Fruit fly (Drosophila melanogaster): ENCODE data around the gene Ptth.

Ptth gene

DNA sequence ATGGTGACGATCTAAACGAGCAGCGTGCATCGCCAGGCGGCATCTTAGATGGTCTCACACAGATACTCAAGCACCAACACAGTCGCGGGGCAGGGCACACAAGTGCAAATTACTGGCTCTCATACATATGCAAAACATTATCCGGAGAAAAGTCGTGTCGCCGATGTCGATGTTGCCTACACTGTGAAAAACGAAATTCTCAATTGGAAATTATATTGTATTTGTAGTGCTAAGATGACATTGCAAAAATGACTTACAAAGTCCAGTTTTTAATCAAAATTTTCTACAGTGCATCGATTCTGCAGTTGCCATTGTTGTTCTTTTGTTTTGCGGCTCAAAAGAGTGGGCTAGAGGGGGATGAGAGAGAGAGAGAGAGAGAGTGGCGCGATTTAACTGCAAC is 43.0 kb upstream of the Ptth start (continued):
- TF ChIP-seq CG11294 (GFP tag; IDR thresholded peaks at IDR 0.05) (no peak), CG9139 (GFP tag; optimal IDR thresholded peaks at IDR 0.05) (no peak), Hr4 (GFP tag; optimal IDR thresholded peaks at IDR 0.05) (peak; percentile 6), CG1621 (tag; optimal IDR thresholded peaks at IDR 0.05) (no peak), pdm3 (GFP tag; optimal IDR thresholded peaks at IDR 0.05) (peak; percentile 35), acj6 (GFP tag; optimal IDR thresholded peaks at IDR 0.05) (no peak), Sox102F (GFP tag; optimal IDR thresholded peaks at IDR 0.05) (peak; percentile 14), CG3919 (GFP tag; optimal IDR thresholded peaks at IDR 0.05) (no peak), CG6854 (GFP tag; optimal IDR thresholded peaks at IDR 0.05) (no peak), vri (GFP tag; optimal IDR thresholded peaks at IDR 0.05) (no peak), CG31627 (GFP tag; optimal IDR thresholded peaks at IDR 0.05) (peak; percentile 4), lz (GFP tag; optimal IDR thresholded peaks at IDR 0.05) (no peak), cyc (GFP tag; optimal IDR thresholded peaks at IDR 0.05) (no peak), Sox15 (GFP tag; optimal IDR thresholded peaks at IDR 0.05) (no peak), CG11762 (GFP tag; optimal IDR thresholded peaks at IDR 0.05; ENCODE audit: insufficient read depth) (no peak), dac (GFP tag; optimal IDR thresholded peaks at IDR 0.05) (peak; percentile 23), Ets96B (tag; optimal IDR thresholded peaks at IDR 0.05) (no peak), dsx (GFP tag; optimal IDR thresholded peaks at IDR 0.05; ENCODE audit: poor library complexity, severe bottlenecking) (no peak), CG6808 (GFP tag; optimal IDR thresholded peaks at IDR 0.05) (no peak), svp (GFP tag) (peak; percentile 62), Ets21C (GFP tag; optimal IDR thresholded peaks at IDR 0.05) (no peak), CG32006 (GFP tag; optimal IDR thresholded peaks at IDR 0.05) (peak; percentile 58), Blimp-1 (GFP tag; optimal IDR thresholded peaks at IDR 0.05) (no peak), Eip78C (GFP tag) (peak; percentile 26), eg (GFP tag; IDR thresholded peaks at IDR 0.05) (peak; percentile 34; the same call in 1 of the 3 replicates), Smox (GFP tag; optimal IDR thresholded peaks at IDR 0.05) (no peak), CG10631 (GFP tag; optimal IDR thresholded peaks at IDR 0.05) (no peak)

DNA sequence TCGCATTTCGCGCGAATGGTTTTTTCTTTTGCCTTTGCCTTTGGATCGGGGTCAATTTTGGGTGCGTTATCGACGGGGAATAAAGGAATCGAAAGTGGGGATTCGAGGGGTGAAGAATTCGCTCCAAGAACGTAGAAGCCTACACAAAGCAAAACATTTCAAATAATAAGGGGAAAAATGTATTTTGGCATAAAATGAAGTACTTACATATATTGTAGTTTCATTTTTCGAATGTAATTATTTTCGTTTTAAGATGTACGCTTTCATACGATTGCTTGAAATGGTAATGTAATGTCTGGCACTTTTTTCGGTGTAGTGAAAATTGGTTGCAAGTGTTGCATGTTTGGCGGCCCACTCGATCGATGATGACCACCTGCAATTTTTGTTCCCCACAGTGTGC is 38.3 kb upstream of the Ptth start:
- TF ChIP-seq CG15336 (GFP tag; IDR thresholded peaks at IDR 0.05) = 0 out of 2 replicates have a peak, but pooled peaks have one; percentile 19
- TF ChIP-seq topi (GFP tag; optimal IDR thresholded peaks at IDR 0.05) = peak; percentile 5
- TF ChIP-seq Hr39 (GFP tag; optimal IDR thresholded peaks at IDR 0.05) = peak; percentile 13
- peak; percentile 33 for TF ChIP-seq CG31627 (GFP tag; optimal IDR thresholded peaks at IDR 0.05)
- peak; percentile 65 for TF ChIP-seq svp (GFP tag)
- peak; percentile 80 for TF ChIP-seq Eip78C (GFP tag)
- TF ChIP-seq CG3032 (tag; optimal IDR thresholded peaks at IDR 0.05) = no peak
- peak; percentile 30 for TF ChIP-seq cyc (GFP tag; optimal IDR thresholded peaks at IDR 0.05)
- no peak for TF ChIP-seq Gug (GFP tag; IDR thresholded peaks at IDR 0.05)
- peak; percentile 43 for TF ChIP-seq Met (GFP tag; optimal IDR thresholded peaks at IDR 0.05)
- no peak for TF ChIP-seq CG6854 (GFP tag; optimal IDR thresholded peaks at IDR 0.05)
- peak; percentile 10 for TF ChIP-seq Sox14 (GFP tag; optimal IDR thresholded peaks at IDR 0.05)
- TF ChIP-seq lz (GFP tag; optimal IDR thresholded peaks at IDR 0.05) = peak; percentile 26
- TF ChIP-seq Smox (GFP tag; optimal IDR thresholded peaks at IDR 0.05) = peak; percentile 32
- TF ChIP-seq achi (GFP tag; optimal IDR thresholded peaks at IDR 0.05) = peak; percentile 10

DNA sequence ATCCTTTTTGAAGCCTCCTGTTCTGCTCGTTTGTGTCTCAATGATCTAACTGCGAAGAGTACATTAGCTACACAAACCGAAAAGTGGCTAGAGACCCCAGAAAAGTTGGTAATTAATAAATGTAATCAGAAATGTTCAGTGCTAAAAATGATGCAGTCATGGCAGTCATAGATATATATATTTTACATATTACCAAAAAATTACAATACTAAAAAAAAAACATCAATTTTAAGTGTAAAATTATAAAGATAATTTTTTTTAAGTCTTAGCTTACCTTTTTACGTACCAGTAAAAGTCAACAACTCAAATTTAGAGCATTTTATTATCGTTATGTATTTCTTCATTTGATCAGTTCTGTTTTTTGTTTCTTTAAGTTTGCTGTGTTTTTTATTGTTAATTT is 36.1 kb upstream of the Ptth start:
- no peak for TF ChIP-seq salr (GFP tag; optimal IDR thresholded peaks at IDR 0.05)
- no peak for TF ChIP-seq net (GFP tag; optimal IDR thresholded peaks at IDR 0.05)
- TF ChIP-seq svp (GFP tag) = peak; percentile 2
- TF ChIP-seq CG10669 (GFP tag; optimal IDR thresholded peaks at IDR 0.05) = peak; percentile 38
- no peak for TF ChIP-seq CG11294 (GFP tag; IDR thresholded peaks at IDR 0.05)
- TF ChIP-seq OdsH (GFP tag; optimal IDR thresholded peaks at IDR 0.05) = peak; percentile 43
- TF ChIP-seq dsx (GFP tag; optimal IDR thresholded peaks at IDR 0.05; ENCODE audit: poor library complexity, severe bottlenecking) = peak; percentile 14
- no peak for TF ChIP-seq achi (GFP tag; optimal IDR thresholded peaks at IDR 0.05)
- TF ChIP-seq Ets96B (tag; optimal IDR thresholded peaks at IDR 0.05) = peak; percentile 61
- peak; percentile 63 for TF ChIP-seq fd59A (GFP tag; optimal IDR thresholded peaks at IDR 0.05)
- TF ChIP-seq CG8632 (GFP tag; optimal IDR thresholded peaks at IDR 0.05) = peak; percentile 9
- TF ChIP-seq CG10631 (GFP tag; optimal IDR thresholded peaks at IDR 0.05) = peak; percentile 49
- TF ChIP-seq Lpt (GFP tag; optimal IDR thresholded peaks at IDR 0.05) = no peak
- TF ChIP-seq ss (GFP tag; optimal IDR thresholded peaks at IDR 0.05) = peak in 1 of 2 experiments; percentile 53
- no peak for TF ChIP-seq fkh (GFP tag; optimal IDR thresholded peaks at IDR 0.05)
- TF ChIP-seq spab (GFP tag; optimal IDR thresholded peaks at IDR 0.05) = peak; percentile 44
- no peak for TF ChIP-seq CG8119 (GFP tag; IDR thresholded peaks at IDR 0.05)
- no peak for TF ChIP-seq CG31627 (GFP tag; optimal IDR thresholded peaks at IDR 0.05)
- peak; percentile 58 for TF ChIP-seq CG6808 (GFP tag; optimal IDR thresholded peaks at IDR 0.05)
- no peak for TF ChIP-seq CG15336 (GFP tag; IDR thresholded peaks at IDR 0.05)
- TF ChIP-seq CG8319 (GFP tag; optimal IDR thresholded peaks at IDR 0.05) = no peak
- no peak for TF ChIP-seq CG6163 (GFP tag; IDR thresholded peaks at IDR 0.05)
- TF ChIP-seq topi (GFP tag; optimal IDR thresholded peaks at IDR 0.05) = no peak
- peak; percentile 7 for TF ChIP-seq acj6 (GFP tag; optimal IDR thresholded peaks at IDR 0.05)
- peak; percentile 72 for TF ChIP-seq Eip78C (GFP tag)
